Worm (Caenorhabditis elegans): Measurements from ENCODE around the gene T10H10.2.

DNA sequence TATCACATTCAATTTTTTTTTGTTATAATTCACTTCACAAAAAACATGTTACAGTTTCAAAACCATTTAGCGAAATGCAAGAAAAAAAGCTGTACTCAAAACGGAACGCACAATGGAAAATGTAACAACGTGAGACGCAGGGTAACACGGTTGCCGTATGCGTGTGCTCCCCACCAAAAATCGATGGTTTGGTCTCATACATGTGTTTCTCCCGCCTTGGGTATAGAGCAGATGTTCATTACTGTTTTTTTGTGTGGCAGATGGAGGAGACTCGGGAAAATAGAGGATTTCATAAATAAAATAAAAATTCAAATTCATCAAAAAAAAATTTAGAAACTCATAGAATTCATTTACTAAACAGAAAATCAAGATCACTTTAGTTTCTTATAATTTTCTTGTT is 33.5 kb upstream of the T10H10.2 start, which contains the start of gene AH9.3:
- no peak for TF ChIP-seq T22C8.4 (GFP tag; IDR thresholded peaks at IDR 0.05)
- no peak for TF ChIP-seq med-1 (GFP tag; optimal IDR thresholded peaks at IDR 0.05; ENCODE audit: insufficient read depth)
- no peak for TF ChIP-seq ref-1 (GFP tag; conservative IDR thresholded peaks at IDR 0.05)
- TF ChIP-seq cog-1 (tag; optimal IDR thresholded peaks at IDR 0.05) = no peak
- no peak for TF ChIP-seq klf-2 (GFP tag; conservative IDR thresholded peaks at IDR 0.05)
- no peak for TF ChIP-seq flt-1 (GFP tag; IDR thresholded peaks at IDR 0.05)
- TF ChIP-seq ztf-23 (GFP tag; IDR thresholded peaks at IDR 0.05) = no peak
- TF ChIP-seq ztf-29 (GFP tag; IDR thresholded peaks at IDR 0.05) = no peak

Data from whole organism, midembryonic.